Worm (Caenorhabditis elegans): Measurements from ENCODE around the gene str-67.

DNA sequence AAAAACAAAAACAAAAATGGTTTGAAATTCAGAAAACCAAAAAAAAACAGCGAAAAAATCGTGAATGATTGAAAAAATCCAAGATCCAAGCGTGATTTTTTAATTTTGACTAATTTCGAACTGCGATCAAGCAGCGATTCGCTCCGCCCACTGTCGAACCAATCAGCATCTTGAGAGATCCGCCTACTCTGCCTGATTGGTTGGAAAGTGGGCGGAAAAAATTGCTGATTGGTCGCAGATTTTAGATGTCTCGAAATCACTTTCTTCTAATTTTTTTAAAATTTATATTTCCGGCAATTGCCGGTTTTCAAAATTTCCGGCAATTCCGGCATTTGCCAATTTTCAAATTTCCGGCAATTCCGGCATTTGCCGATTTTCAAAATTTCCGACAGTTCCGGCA is 49.2 kb downstream of the str-67 start:
- TF ChIP-seq nhr-11 (tag; optimal IDR thresholded peaks at IDR 0.05) (no peak), ceh-82 (tag; optimal IDR thresholded peaks at IDR 0.05) (no peak), pqm-1 (tag; optimal IDR thresholded peaks at IDR 0.05) (no peak), ama-1 (optimal IDR thresholded peaks at IDR 0.05) (no peak)
